Fruit fly (Drosophila melanogaster): ENCODE measurements around the gene CG42264.

CG42264 gene

dm6 chrX:5735268-5735941, 41.0 kb downstream of the CG42264 start (continued):
- peak; percentile 78 for TF ChIP-seq Dek (tag; optimal IDR thresholded peaks at IDR 0.05)
- TF ChIP-seq lov (optimal IDR thresholded peaks at IDR 0.05) = no peak
- no peak for TF ChIP-seq lov (GFP tag; IDR thresholded peaks at IDR 0.05)
- peak; percentile 32 for TF ChIP-seq CG9609 (GFP tag; optimal IDR thresholded peaks at IDR 0.05)
- TF ChIP-seq slp2 (GFP tag; optimal IDR thresholded peaks at IDR 0.05) = peak; percentile 21
- TF ChIP-seq CG17802 (tag; optimal IDR thresholded peaks at IDR 0.05) = no peak
- TF ChIP-seq lbe (GFP tag; optimal IDR thresholded peaks at IDR 0.05) = peak; percentile 80
- TF ChIP-seq ATbp (GFP tag; optimal IDR thresholded peaks at IDR 0.05) = peak; percentile 45
- TF ChIP-seq CG17912 (GFP tag; optimal IDR thresholded peaks at IDR 0.05) = no peak
- no peak for TF ChIP-seq BEAF-32 (GFP tag; optimal IDR thresholded peaks at IDR 0.05)
- no peak for TF ChIP-seq Sry-β (GFP tag; optimal IDR thresholded peaks at IDR 0.05)
- peak; percentile 36 for TF ChIP-seq CG8089 (GFP tag; optimal IDR thresholded peaks at IDR 0.05)
- peak; percentile 31 for TF ChIP-seq psq (GFP tag; optimal IDR thresholded peaks at IDR 0.05)
- peak; percentile 7 for TF ChIP-seq CG18011 (GFP tag; optimal IDR thresholded peaks at IDR 0.05)
- peak; percentile 66 for TF ChIP-seq D19A (tag; optimal IDR thresholded peaks at IDR 0.05)
- peak; percentile 75 for TF ChIP-seq az2 (GFP tag; optimal IDR thresholded peaks at IDR 0.05)
- TF ChIP-seq Dad (GFP tag; optimal IDR thresholded peaks at IDR 0.05) = peak; percentile 26
- TF ChIP-seq Rfx (GFP tag; IDR thresholded peaks at IDR 0.05) = peak; percentile 80
- no peak for TF ChIP-seq vfl (GFP tag; optimal IDR thresholded peaks at IDR 0.05)
- TF ChIP-seq CG10209 (GFP tag; optimal IDR thresholded peaks at IDR 0.05) = peak; percentile 64
- peak; percentile 40 for TF ChIP-seq HLH54F (GFP tag; optimal IDR thresholded peaks at IDR 0.05)
- TF ChIP-seq CG4282 (GFP tag; optimal IDR thresholded peaks at IDR 0.05) = no peak
- TF ChIP-seq C15 (GFP tag; IDR thresholded peaks at IDR 0.05) = peak; percentile 67; the same call in 1 of the 3 replicates
- peak; percentile 26 for TF ChIP-seq CG18764 (GFP tag; optimal IDR thresholded peaks at IDR 0.05)
- no peak for TF ChIP-seq h (optimal IDR thresholded peaks at IDR 0.05)
- no peak for TF ChIP-seq Sin3A (optimal IDR thresholded peaks at IDR 0.05)
- TF ChIP-seq Lpt (GFP tag; optimal IDR thresholded peaks at IDR 0.05) = no peak
- peak; percentile 47 for TF ChIP-seq CG4404 (GFP tag; IDR thresholded peaks at IDR 0.05)
- peak; percentile 84 for TF ChIP-seq sob (GFP tag; IDR thresholded peaks at IDR 0.05)
- no peak for TF ChIP-seq repo (GFP tag; optimal IDR thresholded peaks at IDR 0.05)
- no peak for TF ChIP-seq inv (GFP tag; IDR thresholded peaks at IDR 0.05; ENCODE audit: partially characterized antibody)
- TF ChIP-seq fd102C (GFP tag; optimal IDR thresholded peaks at IDR 0.05) = no peak
- TF ChIP-seq tgo (GFP tag; IDR thresholded peaks at IDR 0.05) = peak; percentile 83
- no peak for TF ChIP-seq p53 (GFP tag; optimal IDR thresholded peaks at IDR 0.05)
- TF ChIP-seq CG2116 (GFP tag; optimal IDR thresholded peaks at IDR 0.05) = peak; percentile 16
- TF ChIP-seq ftz-f1 (GFP tag; optimal IDR thresholded peaks at IDR 0.05) = no peak
- peak; percentile 56 for TF ChIP-seq CG10979 (tag; optimal IDR thresholded peaks at IDR 0.05)
- TF ChIP-seq croc (GFP tag; conservative IDR thresholded peaks at IDR 0.05) = peak; percentile 65
- peak; percentile 78 for TF ChIP-seq CG31441 (GFP tag; IDR thresholded peaks at IDR 0.05)
- TF ChIP-seq CG30403 (GFP tag; optimal IDR thresholded peaks at IDR 0.05) = peak; percentile 80
- no peak for TF ChIP-seq hth (optimal IDR thresholded peaks at IDR 0.05)
- TF ChIP-seq luna (GFP tag; optimal IDR thresholded peaks at IDR 0.05) = no peak
- peak; percentile 77 for TF ChIP-seq ind (GFP tag; optimal IDR thresholded peaks at IDR 0.05)
- TF ChIP-seq chif (GFP tag; optimal IDR thresholded peaks at IDR 0.05) = peak; percentile 66 to 79
- TF ChIP-seq CG3995 (GFP tag; optimal IDR thresholded peaks at IDR 0.05) = peak; percentile 8
- TF ChIP-seq Hr78 (GFP tag; optimal IDR thresholded peaks at IDR 0.05) = peak in 1 of 2 experiments; percentile 33
- peak; percentile 43 for TF ChIP-seq CG12071 (GFP tag; optimal IDR thresholded peaks at IDR 0.05)
- TF ChIP-seq pum (GFP tag; optimal IDR thresholded peaks at IDR 0.05) = peak; percentile 60
- peak; percentile 31 for TF ChIP-seq Side (GFP tag; optimal IDR thresholded peaks at IDR 0.05)
- TF ChIP-seq CG34422 (GFP tag; IDR thresholded peaks at IDR 0.05) = peak; percentile 81
- TF ChIP-seq CG8944 (GFP tag; optimal IDR thresholded peaks at IDR 0.05) = no peak
- peak; percentile 53 for TF ChIP-seq CG10267 (tag; optimal IDR thresholded peaks at IDR 0.05)
